Fruit fly (Drosophila melanogaster) whole organism, wandering third instar larva: ENCODE data around the gene Strump.

ENCODE experiments used
- lola ChIP-seq: fragments of >200 bp; optimal IDR thresholded peaks from 2 replicates; lab custom pipeline; 2017; ENCODE audit warnings: missing biosample characterization, missing genetic modification characterization
- psq ChIP-seq: fragments of 200-800 bp; sonication (Bioruptor generic); optimal IDR thresholded peaks from 3 replicates; lab custom pipeline; 2017; ENCODE audit warnings: missing biosample characterization, mild to moderate bottlenecking, missing genetic modification characterization, moderate library complexity

DNA sequence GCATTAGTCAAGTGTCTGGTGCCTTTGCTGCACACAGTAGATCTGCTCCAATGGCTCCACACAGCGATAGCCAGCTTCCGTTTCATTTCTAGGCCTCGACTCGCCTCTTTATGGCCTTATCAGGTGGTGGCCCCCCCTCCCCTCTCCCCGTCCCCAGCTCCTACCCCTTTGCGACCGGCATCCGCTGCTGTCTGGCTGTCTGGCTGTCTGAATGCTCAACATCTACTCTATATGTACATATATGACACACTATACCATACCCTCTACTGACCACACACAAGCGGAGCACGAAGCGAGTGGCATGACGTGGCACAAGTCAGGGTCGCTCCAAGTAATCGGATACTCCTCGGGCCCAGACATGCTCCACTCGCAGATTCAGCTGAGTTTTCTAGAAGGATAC is 36.5 kb downstream of the Strump start:
- no peak for TF ChIP-seq lola
- TF ChIP-seq psq (GFP tag; lab: Kevin White, UChicago): no peak
